Worm (Caenorhabditis elegans): ENCODE data around the gene srx-135.

- TF ChIP-seq lin-39 (tag; optimal IDR thresholded peaks at IDR 0.05) (no peak), unc-62 (GFP tag; optimal IDR thresholded peaks at IDR 0.05) (no peak), mdl-1 (tag; optimal IDR thresholded peaks at IDR 0.05) (no peak), lsy-2 (tag; optimal IDR thresholded peaks at IDR 0.05) (no peak), lir-3 (tag; optimal IDR thresholded peaks at IDR 0.05; ENCODE audit: poor library complexity) (no peak), grh-1 (GFP tag; IDR thresholded peaks at IDR 0.05) (no peak), fos-1 (tag; optimal IDR thresholded peaks at IDR 0.05) (no peak), snpc-4 (tag; optimal IDR thresholded peaks at IDR 0.05) (no peak), elt-3 (tag; optimal IDR thresholded peaks at IDR 0.05) (no peak), elt-2 (tag; optimal IDR thresholded peaks at IDR 0.05) (peak; percentile 2), nhr-12 (tag; optimal IDR thresholded peaks at IDR 0.05) (no peak)
Observed at ce11 chrV:13898356-13898755, 39.4 kb downstream of the srx-135 start, which contains the start of gene cyp-35C1.
